Fruit fly (Drosophila melanogaster): ENCODE data around the gene Caf1-55.
A peak's percentile ranks its signal among the peaks of the same experiment; 100 is the strongest.

The Caf1-55 gene

dm6 chr3R:15218824-15219576, 6.4 kb upstream of the Caf1-55 start, which contains the start of the genes SIDL and CG12241 (continued):
- TF ChIP-seq dsx (GFP tag; optimal IDR thresholded peaks at IDR 0.05; ENCODE audit: poor library complexity, severe bottlenecking) (peak; percentile 88), lz (GFP tag; optimal IDR thresholded peaks at IDR 0.05) (peak; percentile 92), ss (GFP tag; optimal IDR thresholded peaks at IDR 0.05) (no peak), Ets21C (GFP tag; optimal IDR thresholded peaks at IDR 0.05) (no peak), CG8319 (GFP tag; optimal IDR thresholded peaks at IDR 0.05) (no peak), pdm3 (GFP tag; optimal IDR thresholded peaks at IDR 0.05) (no peak), CG6792 (GFP tag; optimal IDR thresholded peaks at IDR 0.05) (peak; percentile 83), Hr38 (GFP tag; optimal IDR thresholded peaks at IDR 0.05) (no peak), CG32006 (GFP tag; optimal IDR thresholded peaks at IDR 0.05) (no peak), cyc (GFP tag; optimal IDR thresholded peaks at IDR 0.05) (peak; percentile 96), CG4318 (GFP tag; optimal IDR thresholded peaks at IDR 0.05) (no peak), CG31627 (GFP tag; optimal IDR thresholded peaks at IDR 0.05) (peak; percentile 69), CG6854 (GFP tag; optimal IDR thresholded peaks at IDR 0.05) (peak; percentile 61), CG11762 (GFP tag; optimal IDR thresholded peaks at IDR 0.05; ENCODE audit: insufficient read depth) (no peak), CG6163 (GFP tag; IDR thresholded peaks at IDR 0.05) (peak; percentile 99), CG16779 (tag; optimal IDR thresholded peaks at IDR 0.05) (no peak)

- TF ChIP-seq spab (GFP tag; optimal IDR thresholded peaks at IDR 0.05) (no peak), Sox14 (GFP tag; optimal IDR thresholded peaks at IDR 0.05) (no peak), Hr4 (GFP tag; optimal IDR thresholded peaks at IDR 0.05) (no peak), CG1621 (tag; optimal IDR thresholded peaks at IDR 0.05) (peak; percentile 4), CG6163 (GFP tag; IDR thresholded peaks at IDR 0.05) (no peak), Gug (GFP tag; IDR thresholded peaks at IDR 0.05) (no peak), CG32006 (GFP tag; optimal IDR thresholded peaks at IDR 0.05) (no peak), achi (GFP tag; optimal IDR thresholded peaks at IDR 0.05) (no peak), Eip75B (GFP tag; optimal IDR thresholded peaks at IDR 0.05) (no peak), CG6276 (GFP tag; optimal IDR thresholded peaks at IDR 0.05) (no peak), fkh (GFP tag; optimal IDR thresholded peaks at IDR 0.05) (peak; percentile 75), CG9139 (GFP tag; optimal IDR thresholded peaks at IDR 0.05) (no peak)
Measured at dm6 chr3R:15222973-15223372, 2.4 kb upstream of the Caf1-55 start, which contains the start of gene Polr2G. Gene Polr2G (minus strand): TSS chr3R:15223180.

dm6 chr3R:15229329-15229876, 4.0 kb downstream of the Caf1-55 start, which contains the start of the genes Art3 and mRpS10:
Gene Art3 (minus strand): TSS chr3R:15229408.
Gene mRpS10 (plus strand): TSS chr3R:15229665.
- peak; percentile 99 for TF ChIP-seq CG6276 (GFP tag; optimal IDR thresholded peaks at IDR 0.05)
- peak; percentile 99 for TF ChIP-seq CG6854 (GFP tag; optimal IDR thresholded peaks at IDR 0.05)
- peak; percentile 100 for TF ChIP-seq svp (GFP tag)
- peak; percentile 100 for TF ChIP-seq CG6163 (GFP tag; IDR thresholded peaks at IDR 0.05)
- TF ChIP-seq CG11762 (GFP tag; optimal IDR thresholded peaks at IDR 0.05; ENCODE audit: insufficient read depth): peak; percentile 100
- peak; percentile 100 for TF ChIP-seq Hr4 (GFP tag; optimal IDR thresholded peaks at IDR 0.05)
- peak; percentile 99 for TF ChIP-seq CG6808 (GFP tag; optimal IDR thresholded peaks at IDR 0.05)
- TF ChIP-seq lz (GFP tag; optimal IDR thresholded peaks at IDR 0.05): peak; percentile 100
- peak; percentile 100 for TF ChIP-seq net (GFP tag; optimal IDR thresholded peaks at IDR 0.05)
- peak; percentile 100 for TF ChIP-seq CG4318 (GFP tag; optimal IDR thresholded peaks at IDR 0.05)
- TF ChIP-seq CG3032 (tag; optimal IDR thresholded peaks at IDR 0.05): peak; percentile 100
- TF ChIP-seq CG8632 (GFP tag; optimal IDR thresholded peaks at IDR 0.05): peak; percentile 100
- TF ChIP-seq pdm3 (GFP tag; optimal IDR thresholded peaks at IDR 0.05): peak; percentile 100
- TF ChIP-seq CG6792 (GFP tag; optimal IDR thresholded peaks at IDR 0.05): peak; percentile 100
- peak; percentile 98 for TF ChIP-seq Eip93F (GFP tag; optimal IDR thresholded peaks at IDR 0.05)
- peak; percentile 100 for TF ChIP-seq CG31627 (GFP tag; optimal IDR thresholded peaks at IDR 0.05)
- peak; percentile 99 for TF ChIP-seq vri (GFP tag; optimal IDR thresholded peaks at IDR 0.05)
- peak; percentile 100 for TF ChIP-seq salr (GFP tag; optimal IDR thresholded peaks at IDR 0.05)
- peak; percentile 100 for TF ChIP-seq CG10631 (GFP tag; optimal IDR thresholded peaks at IDR 0.05)
- peak; percentile 100 for TF ChIP-seq fd59A (GFP tag; optimal IDR thresholded peaks at IDR 0.05)
- peak; percentile 100 for TF ChIP-seq Eip75B (GFP tag; optimal IDR thresholded peaks at IDR 0.05)
- TF ChIP-seq CG3919 (GFP tag; optimal IDR thresholded peaks at IDR 0.05): peak; percentile 100
- TF ChIP-seq CG8119 (GFP tag; IDR thresholded peaks at IDR 0.05): peak; percentile 100
- peak; percentile 100 for TF ChIP-seq CG8319 (GFP tag; optimal IDR thresholded peaks at IDR 0.05)
- TF ChIP-seq CG11902 (GFP tag; optimal IDR thresholded peaks at IDR 0.05): peak; percentile 100
- peak; percentile 96 for TF ChIP-seq Hr38 (GFP tag; optimal IDR thresholded peaks at IDR 0.05)
- TF ChIP-seq Smox (GFP tag; optimal IDR thresholded peaks at IDR 0.05): peak; percentile 100
- peak; percentile 99 for TF ChIP-seq CG1621 (tag; optimal IDR thresholded peaks at IDR 0.05)
- peak; percentile 98 for TF ChIP-seq dac (GFP tag; optimal IDR thresholded peaks at IDR 0.05)
- peak; percentile 100 for TF ChIP-seq spab (GFP tag; optimal IDR thresholded peaks at IDR 0.05)
- peak; percentile 99 to 100 for TF ChIP-seq ss (GFP tag; optimal IDR thresholded peaks at IDR 0.05)
- peak; percentile 100 for TF ChIP-seq CG32006 (GFP tag; optimal IDR thresholded peaks at IDR 0.05)
- peak; percentile 99 for TF ChIP-seq dsx (GFP tag; optimal IDR thresholded peaks at IDR 0.05; ENCODE audit: poor library complexity, severe bottlenecking)
- TF ChIP-seq Sox102F (GFP tag; optimal IDR thresholded peaks at IDR 0.05): peak; percentile 99

Measured in whole organism, prepupa.